Worm (Caenorhabditis elegans): ENCODE measurements around the gene mogs-1.

mogs-1 gene

DNA sequence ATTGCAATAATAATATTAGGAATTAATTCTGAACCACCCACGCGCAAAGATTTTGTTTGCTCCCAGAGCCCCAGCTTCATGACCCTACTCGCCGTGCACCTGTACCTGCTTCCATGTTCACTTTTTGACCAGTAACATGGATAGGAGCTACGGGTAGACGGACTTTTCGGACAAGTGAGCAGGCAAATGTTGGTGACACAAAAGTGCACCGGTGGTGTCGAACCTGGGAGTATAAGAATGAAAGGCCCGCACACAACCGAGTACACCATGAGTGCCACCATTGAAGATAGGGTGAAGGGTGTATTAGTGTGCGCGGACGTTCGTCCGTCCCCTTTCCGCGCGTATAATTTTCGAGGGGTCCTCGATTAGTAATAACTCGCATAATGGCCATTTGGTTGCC lies 4.2 kb upstream of the mogs-1 start:
- TF ChIP-seq zag-1 (tag; optimal IDR thresholded peaks at IDR 0.05) (peak; percentile 34), ztf-1 (GFP tag; conservative IDR thresholded peaks at IDR 0.05) (0 out of 2 replicates have a peak, but pooled peaks have one; percentile 28), Y55F3AM.14 (GFP tag; optimal IDR thresholded peaks at IDR 0.05) (peak; percentile 71), mbf-1 (tag; optimal IDR thresholded peaks at IDR 0.05) (no peak), ztf-4 (tag; optimal IDR thresholded peaks at IDR 0.05) (no peak), sma-9 (GFP tag; optimal IDR thresholded peaks at IDR 0.05) (peak; percentile 29), sma-9 (tag; optimal IDR thresholded peaks at IDR 0.05) (no peak)

DNA sequence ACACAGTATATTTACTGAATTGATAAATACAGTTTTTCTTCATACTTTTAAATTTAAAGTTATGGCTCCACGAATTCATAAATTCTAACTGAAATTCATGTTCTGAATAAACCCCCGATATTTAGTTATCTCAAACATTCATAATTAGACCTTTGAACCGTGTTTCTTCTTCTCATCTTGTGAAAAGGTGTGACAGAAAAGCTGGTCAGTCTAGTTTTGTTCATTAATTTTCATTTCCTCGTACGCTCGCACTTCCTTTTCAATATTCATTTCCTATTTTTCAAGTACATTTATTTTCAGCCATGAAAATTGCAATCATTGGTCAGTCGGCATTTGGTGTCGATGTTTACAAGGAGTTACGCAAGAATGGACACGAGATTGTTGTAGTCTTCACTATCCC lies 575 bp upstream of the mogs-1 start, which contains the start of gene alh-3:
Gene alh-3 (plus strand): TSS at position 301 of the 400 bp plus-strand sequence.
- TF ChIP-seq Y55F3AM.14 (GFP tag; optimal IDR thresholded peaks at IDR 0.05) (no peak), unc-39 (tag; optimal IDR thresholded peaks at IDR 0.05) (no peak), nhr-6 (tag; optimal IDR thresholded peaks at IDR 0.05) (no peak), alr-1 (tag; optimal IDR thresholded peaks at IDR 0.05) (no peak), zag-1 (tag; optimal IDR thresholded peaks at IDR 0.05) (no peak), sma-9 (GFP tag; optimal IDR thresholded peaks at IDR 0.05) (no peak), sma-9 (tag; optimal IDR thresholded peaks at IDR 0.05) (no peak), gmeb-1 (tag; optimal IDR thresholded peaks at IDR 0.05) (no peak), ztf-1 (GFP tag; conservative IDR thresholded peaks at IDR 0.05) (no peak), nhr-77 (tag; optimal IDR thresholded peaks at IDR 0.05) (no peak), elt-1 (tag; optimal IDR thresholded peaks at IDR 0.05) (no peak)

DNA sequence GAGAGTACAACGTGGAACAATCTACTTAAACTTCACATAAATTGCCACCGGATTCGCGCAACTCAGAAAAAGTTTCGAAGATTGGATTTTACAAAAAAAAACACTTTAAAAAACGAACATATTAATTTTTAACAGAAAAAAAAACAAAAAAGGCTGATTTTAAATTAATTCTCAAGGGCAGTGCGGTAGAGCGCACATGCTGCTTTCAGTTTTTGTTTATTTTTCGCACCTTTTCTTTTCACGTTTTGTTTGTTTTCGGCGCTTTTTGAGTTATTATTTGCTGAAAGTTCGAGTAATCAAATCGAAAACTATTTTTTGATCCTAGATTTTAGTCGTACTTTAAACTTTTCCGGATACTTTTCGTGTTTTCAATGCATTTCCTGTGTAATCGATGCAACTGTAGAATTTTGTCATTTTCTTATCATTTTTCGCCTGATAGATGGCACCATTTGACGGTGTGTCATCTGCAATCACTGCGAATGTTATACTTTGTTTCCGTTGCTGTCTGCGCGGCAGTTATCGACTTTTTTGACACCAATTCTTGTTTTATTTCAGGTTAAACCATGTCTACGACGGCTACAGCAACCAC lies 1.7 kb downstream of the mogs-1 start, which contains the start of gene F13H10.8:
Gene F13H10.8 (plus strand): TSS at position 556 of the 589 bp plus-strand sequence.
- TF ChIP-seq nhr-25 (tag; optimal IDR thresholded peaks at IDR 0.05): peak; percentile 0
- TF ChIP-seq ceh-82 (tag; optimal IDR thresholded peaks at IDR 0.05): no peak
- TF ChIP-seq sma-3 (GFP tag; optimal IDR thresholded peaks at IDR 0.05): peak; percentile 6
- peak; percentile 33 for TF ChIP-seq F13H6.1 (tag; optimal IDR thresholded peaks at IDR 0.05)
- peak in 1 of 2 experiments; percentile 42 for TF ChIP-seq lsy-2 (tag; optimal IDR thresholded peaks at IDR 0.05)
- TF ChIP-seq R02D3.7 (tag; optimal IDR thresholded peaks at IDR 0.05): no peak
- peak; percentile 17 for TF ChIP-seq nhr-129 (tag; optimal IDR thresholded peaks at IDR 0.05)
- peak; percentile 48 for TF ChIP-seq crh-2 (tag; optimal IDR thresholded peaks at IDR 0.05)
- TF ChIP-seq skn-1 (tag; optimal IDR thresholded peaks at IDR 0.05): no peak
- TF ChIP-seq fos-1 (tag; optimal IDR thresholded peaks at IDR 0.05): peak; percentile 93
- no peak for TF ChIP-seq sma-9 (GFP tag; optimal IDR thresholded peaks at IDR 0.05)
- no peak for TF ChIP-seq sma-9 (tag; optimal IDR thresholded peaks at IDR 0.05)
- no peak for TF ChIP-seq aly-2 (tag; optimal IDR thresholded peaks at IDR 0.05)
- no peak for TF ChIP-seq elt-3 (tag; optimal IDR thresholded peaks at IDR 0.05)
- TF ChIP-seq C34F6.9 (tag; optimal IDR thresholded peaks at IDR 0.05): peak; percentile 80
- TF ChIP-seq lin-13 (GFP tag; optimal IDR thresholded peaks at IDR 0.05): peak; percentile 27

ce11 chrIV:11015881-11016280 lies 5.8 kb downstream of the mogs-1 start, which contains the start of gene F13H10.3:
Gene F13H10.3, minus strand, starts transcription at chrIV:11015953.
- peak in 1 of 2 experiments; percentile 27 for TF ChIP-seq mdl-1 (tag; optimal IDR thresholded peaks at IDR 0.05)
- TF ChIP-seq fos-1 (tag; optimal IDR thresholded peaks at IDR 0.05): peak; percentile 59
- peak; percentile 62 for TF ChIP-seq crh-2 (tag; optimal IDR thresholded peaks at IDR 0.05)
- TF ChIP-seq sma-9 (GFP tag; optimal IDR thresholded peaks at IDR 0.05): peak; percentile 31
- TF ChIP-seq sma-9 (tag; optimal IDR thresholded peaks at IDR 0.05): no peak
- TF ChIP-seq R02D3.7 (tag; optimal IDR thresholded peaks at IDR 0.05): no peak

ce11 chrIV:11011920-11012319 lies 9.8 kb downstream of the mogs-1 start, which contains the start of gene ndx-9:
Gene ndx-9, minus strand, starts transcription at chrIV:11012020.
- TF ChIP-seq lin-11 (tag; optimal IDR thresholded peaks at IDR 0.05) (no peak), peb-1 (tag; optimal IDR thresholded peaks at IDR 0.05) (no peak), nhr-21 (tag; optimal IDR thresholded peaks at IDR 0.05) (no peak), ama-1 (optimal IDR thresholded peaks at IDR 0.05) (no peak), nhr-23 (tag; optimal IDR thresholded peaks at IDR 0.05) (no peak), nhr-12 (tag; optimal IDR thresholded peaks at IDR 0.05) (no peak), C34F6.9 (tag; optimal IDR thresholded peaks at IDR 0.05) (no peak), unc-39 (tag; optimal IDR thresholded peaks at IDR 0.05) (no peak), elt-1 (tag; optimal IDR thresholded peaks at IDR 0.05) (no peak), lsy-2 (tag; optimal IDR thresholded peaks at IDR 0.05) (no peak), lin-39 (tag; optimal IDR thresholded peaks at IDR 0.05) (no peak), egl-27 (tag; optimal IDR thresholded peaks at IDR 0.05) (no peak), crh-2 (tag; optimal IDR thresholded peaks at IDR 0.05) (no peak), ceh-16 (tag; optimal IDR thresholded peaks at IDR 0.05) (no peak), elt-3 (tag; optimal IDR thresholded peaks at IDR 0.05) (no peak), ztf-1 (GFP tag; conservative IDR thresholded peaks at IDR 0.05) (no peak), Y55F3AM.14 (GFP tag; optimal IDR thresholded peaks at IDR 0.05) (no peak)
